Worm (Caenorhabditis elegans) whole organism, L4 larva: Measurements from ENCODE around the gene eat-3.
A peak's percentile ranks its signal among the peaks of the same experiment; 100 is the strongest.

ENCODE experiments used
- F10B5.3 ChIP-seq: sonication (generic microtip); optimal IDR thresholded peaks from 2 replicates; lab custom pipeline; 2016; ENCODE audit warnings: mild to moderate bottlenecking, missing genetic modification characterization, missing compliant biosample characterization
- F49E8.2 ChIP-seq: sonication (generic microtip); optimal IDR thresholded peaks from 2 replicates; lab custom pipeline; 2016; ENCODE audit warnings: missing compliant biosample characterization, mild to moderate bottlenecking, missing genetic modification characterization, borderline replicate concordance
- ZK546.5 ChIP-seq, 2 experiments: sonication (generic microtip); optimal IDR thresholded peaks; 2 replicates each; lab custom pipeline; 2017; ENCODE audit warnings: missing biosample characterization in 2 of 2, missing genetic modification characterization in 2 of 2
- ama-1 ChIP-seq: fragments of 150-350 bp; optimal IDR thresholded peaks from 2 replicates; lab custom pipeline; 2014; ENCODE audit warnings: inconsistent platforms, mixed read lengths
- arid-1 ChIP-seq: fragments of 200-800 bp; sonication (Bioruptor generic); conservative IDR thresholded peaks from 2 replicates; pipeline ENCODE4 v1.3.6; 2022; ENCODE audit warnings: missing genetic modification reagents, missing genetic modification characterization, missing compliant biosample characterization
- ceh-20 ChIP-seq: fragments of 200-800 bp; sonication (Bioruptor generic); IDR thresholded peaks from 2 replicates; pipeline ENCODE4 v1.3.6; 2022; ENCODE audit warnings: missing genetic modification reagents, missing genetic modification characterization, missing compliant biosample characterization
- ceh-62 ChIP-seq: sonication (generic microtip); optimal IDR thresholded peaks from 2 replicates; lab custom pipeline; 2017; ENCODE audit warnings: missing biosample characterization, missing genetic modification characterization
- ctbp-1 ChIP-seq: fragments of 200-800 bp; sonication (Bioruptor generic); IDR thresholded peaks from 2 replicates; pipeline ENCODE4 v1.3.6; 2022; ENCODE audit warnings: missing genetic modification reagents, missing genetic modification characterization, missing compliant biosample characterization
- daf-16 ChIP-seq, 3 experiments: sonication (generic microtip); optimal IDR thresholded peaks; 2 replicates each; lab custom pipeline; 2016 to 2017; ENCODE audit warnings: missing genetic modification characterization in 3 of 3, missing genetic modification reagents in 3 of 3, mild to moderate bottlenecking in 2 of 3, missing compliant biosample characterization in 2 of 3, missing biosample characterization in 1 of 3, moderate library complexity in 1 of 3
- daf-19 ChIP-seq: fragments of 200-800 bp; sonication (Bioruptor generic); conservative IDR thresholded peaks from 2 replicates; pipeline ENCODE4 v1.3.6; 2022; ENCODE audit warnings: missing genetic modification characterization, missing compliant biosample characterization
- dmd-6 ChIP-seq: fragments of 200-800 bp; sonication (Bioruptor generic); IDR thresholded peaks from 2 replicates; pipeline ENCODE4 v1.3.6; 2022; ENCODE audit warnings: missing genetic modification reagents, missing genetic modification characterization, missing compliant biosample characterization
- dpl-1 ChIP-seq: fragments of 150-350 bp; optimal IDR thresholded peaks from 2 replicates; lab custom pipeline; 2014; ENCODE audit warnings: missing biosample characterization, missing genetic modification reagents, missing genetic modification characterization
- duxl-1 ChIP-seq: sonication (generic microtip); optimal IDR thresholded peaks from 2 replicates; lab custom pipeline; 2016; ENCODE audit warnings: mild to moderate bottlenecking, missing genetic modification characterization, moderate library complexity, missing compliant biosample characterization; ENCODE audit not compliant: poor library complexity
- egl-43 ChIP-seq: fragments of 200-800 bp; sonication (Bioruptor generic); IDR thresholded peaks from 2 replicates; pipeline ENCODE4 v1.3.6; 2022; ENCODE audit warnings: missing genetic modification reagents, missing genetic modification characterization, missing compliant biosample characterization
- gei-8 ChIP-seq: fragments of 200-800 bp; sonication (Bioruptor generic); optimal IDR thresholded peaks from 2 replicates; lab custom pipeline; 2018; ENCODE audit warnings: mild to moderate bottlenecking, missing genetic modification characterization, missing compliant biosample characterization
- hif-1 ChIP-seq, 2 experiments: sonication (generic microtip); optimal IDR thresholded peaks; 2 replicates each; lab custom pipeline; 2016 to 2017; ENCODE audit warnings: missing compliant biosample characterization in 2 of 2, missing genetic modification characterization in 2 of 2, missing genetic modification reagents in 2 of 2, missing genotype in 2 of 2, mild to moderate bottlenecking in 1 of 2
- hlh-11 ChIP-seq: fragments of 200-800 bp; sonication (Bioruptor generic); optimal IDR thresholded peaks from 2 replicates; lab custom pipeline; 2018; ENCODE audit warnings: mild to moderate bottlenecking, missing genetic modification characterization, missing compliant biosample characterization
- hlh-30 ChIP-seq: sonication (generic microtip); optimal IDR thresholded peaks from 2 replicates; lab custom pipeline; 2017; ENCODE audit warnings: antibody characterized with exemption, mild to moderate bottlenecking, missing genetic modification characterization, missing compliant biosample characterization; ENCODE audit not compliant: insufficient read depth
- jun-1 ChIP-seq: fragments of 150-350 bp; optimal IDR thresholded peaks from 2 replicates; lab custom pipeline; 2014; ENCODE audit warnings: missing biosample characterization, missing genetic modification reagents, missing genetic modification characterization
- lin-1 ChIP-seq: fragments of 200-800 bp; sonication (Bioruptor generic); IDR thresholded peaks from 2 replicates; pipeline ENCODE4 v1.3.6; 2022; ENCODE audit warnings: missing genetic modification reagents, missing genetic modification characterization, missing compliant biosample characterization
- lin-38 ChIP-seq: fragments of 200-800 bp; sonication (Bioruptor generic); IDR thresholded peaks from 2 replicates; pipeline ENCODE4 v1.3.6; 2022; ENCODE audit warnings: missing genetic modification reagents, missing genetic modification characterization, missing compliant biosample characterization
- lin-39 ChIP-seq: fragments of 150-350 bp; optimal IDR thresholded peaks from 2 replicates; lab custom pipeline; 2014; ENCODE audit warnings: missing biosample characterization, missing genetic modification reagents, missing genetic modification characterization
- lir-3 ChIP-seq: sonication (generic microtip); optimal IDR thresholded peaks from 2 replicates; lab custom pipeline; 2016; ENCODE audit warnings: mild to moderate bottlenecking, missing genetic modification characterization, missing compliant biosample characterization
- nhr-237 ChIP-seq: sonication (generic microtip); optimal IDR thresholded peaks from 2 replicates; lab custom pipeline; 2017; ENCODE audit warnings: missing biosample characterization, missing genetic modification characterization
- nhr-25 ChIP-seq: sonication (generic microtip); optimal IDR thresholded peaks from 2 replicates; lab custom pipeline; 2017; ENCODE audit warnings: missing genetic modification characterization, mild to moderate bottlenecking, missing compliant biosample characterization, antibody characterized with exemption, moderate library complexity, borderline replicate concordance; ENCODE audit not compliant: insufficient read depth
- nhr-28 ChIP-seq: fragments of 150-350 bp; optimal IDR thresholded peaks from 2 replicates; lab custom pipeline; 2014; ENCODE audit warnings: missing biosample characterization, missing genetic modification characterization
- nhr-42 ChIP-seq: fragments of 200-800 bp; sonication (Bioruptor generic); IDR thresholded peaks from 2 replicates; pipeline ENCODE4 v1.3.6; 2022; ENCODE audit warnings: missing genetic modification characterization, missing compliant biosample characterization
- nhr-77 ChIP-seq: fragments of 150-350 bp; optimal IDR thresholded peaks from 2 replicates; lab custom pipeline; 2014; ENCODE audit warnings: missing biosample characterization, missing genetic modification characterization
- pha-4 ChIP-seq, 2 experiments: fragments of 150-350 bp in 1 of 2; fragments of 200-800 bp in 1 of 2; sonication (Bioruptor generic) in 1 of 2; IDR thresholded peaks in 1 of 2; optimal IDR thresholded peaks in 1 of 2; 2 replicates each; pipeline versions ENCODE4 v1.3.6 to Lab custom; 2014 to 2022; ENCODE audit warnings: missing genetic modification characterization in 2 of 2, missing genetic modification reagents in 2 of 2, missing biosample characterization in 1 of 2, missing compliant biosample characterization in 1 of 2
- php-3 ChIP-seq: fragments of 200-800 bp; sonication (Bioruptor generic); IDR thresholded peaks from 2 replicates; pipeline ENCODE4 v1.3.6; 2022; ENCODE audit warnings: missing genetic modification reagents, missing genetic modification characterization, missing compliant biosample characterization
- rbr-2 ChIP-seq: sonication (generic microtip); optimal IDR thresholded peaks from 2 replicates; lab custom pipeline; 2016; ENCODE audit warnings: missing genotype, missing genetic modification characterization, missing compliant biosample characterization
- set-16 ChIP-seq: fragments of 200-800 bp; sonication (Bioruptor generic); IDR thresholded peaks from 2 replicates; pipeline ENCODE4 v1.3.6; 2022; ENCODE audit warnings: missing genetic modification reagents, missing genetic modification characterization, missing compliant biosample characterization
- tag-97 ChIP-seq: fragments of 200-800 bp; sonication (Bioruptor generic); IDR thresholded peaks from 2 replicates; pipeline ENCODE4 v1.3.6; 2022; ENCODE audit warnings: missing genetic modification characterization, missing compliant biosample characterization
- tra-1 ChIP-seq: fragments of 200-800 bp; sonication (Bioruptor generic); IDR thresholded peaks from 2 replicates; pipeline ENCODE4 v1.3.6; 2022; ENCODE audit warnings: missing genetic modification reagents, missing genetic modification characterization, missing compliant biosample characterization
- vab-7 ChIP-seq: fragments of 200-800 bp; sonication (Bioruptor generic); IDR thresholded peaks from 2 replicates; pipeline ENCODE4 v1.3.6; 2022; ENCODE audit warnings: missing genetic modification reagents, missing genetic modification characterization, missing compliant biosample characterization
- zfp-2 ChIP-seq: sonication (generic microtip); optimal IDR thresholded peaks from 2 replicates; lab custom pipeline; 2016; ENCODE audit warnings: mild to moderate bottlenecking, missing genetic modification characterization, missing compliant biosample characterization
- zip-11 ChIP-seq: fragments of 200-800 bp; sonication (Bioruptor generic); IDR thresholded peaks from 2 replicates; pipeline ENCODE4 v1.3.6; 2022; ENCODE audit warnings: missing genetic modification characterization, missing compliant biosample characterization
- zip-2 ChIP-seq: fragments of 150-350 bp; optimal IDR thresholded peaks from 2 replicates; lab custom pipeline; 2014; ENCODE audit warnings: missing biosample characterization, missing genetic modification characterization
- ztf-11 ChIP-seq: fragments of 150-350 bp; optimal IDR thresholded peaks from 2 replicates; lab custom pipeline; 2014; ENCODE audit warnings: missing biosample characterization, missing genetic modification characterization
- ztf-7 ChIP-seq: fragments of 150-350 bp; optimal IDR thresholded peaks from 2 replicates; lab custom pipeline; 2014; ENCODE audit warnings: missing biosample characterization, missing genetic modification characterization

The eat-3 gene

ce11 chrII:9283668-9284357 lies 40.9 kb upstream of the eat-3 start (continued):
- no peak for TF ChIP-seq F10B5.3 (tag; lab: Kevin White, UChicago)
- no peak for TF ChIP-seq zip-11 (GFP tag; lab: Robert Waterston, UW)
- TF ChIP-seq egl-43 (GFP tag; lab: Robert Waterston, UW), result no peak
- no peak for TF ChIP-seq F49E8.2 (tag; lab: Kevin White, UChicago)
- TF ChIP-seq ztf-11 (tag; lab: Kevin White, UChicago), result no peak
- TF ChIP-seq ceh-62 (tag; lab: Kevin White, UChicago), result no peak
- no peak for TF ChIP-seq lin-39 (tag; lab: Kevin White, UChicago)
- peak; percentile 20 to 94 for TF ChIP-seq daf-16 (GFP tag; optimal IDR thresholded peaks at IDR 0.05; lab: Kevin White, UChicago)
- peak; percentile 95 for TF ChIP-seq daf-16 (tag; optimal IDR thresholded peaks at IDR 0.05; lab: Kevin White, UChicago)
- TF ChIP-seq pha-4 (GFP tag; IDR thresholded peaks at IDR 0.05; lab: Robert Waterston, UW), result peak; percentile 59; the same call in 1 of the 2 replicates
- TF ChIP-seq pha-4 (tag; optimal IDR thresholded peaks at IDR 0.05; lab: Kevin White, UChicago), result no peak
- TF ChIP-seq lir-3 (tag; lab: Kevin White, UChicago), result no peak
- TF ChIP-seq rbr-2 (tag; lab: Kevin White, UChicago), result no peak
- TF ChIP-seq nhr-237 (tag; lab: Kevin White, UChicago), result no peak
- no peak for TF ChIP-seq jun-1
- TF ChIP-seq hif-1 (tag; optimal IDR thresholded peaks at IDR 0.05; lab: Kevin White, UChicago), result peak; percentile 64 to 89
- TF ChIP-seq ZK546.5 (tag; optimal IDR thresholded peaks at IDR 0.05; lab: Kevin White, UChicago), result no peak
- peak; percentile 89 for TF ChIP-seq php-3
- 0 out of 2 replicates have a peak, but pooled peaks have one; percentile 12 for TF ChIP-seq lin-38 (GFP tag; lab: Robert Waterston, UW)
- TF ChIP-seq dpl-1 (GFP tag; lab: Kevin White, UChicago), result peak; percentile 16
- no peak for TF ChIP-seq duxl-1 (tag; lab: Kevin White, UChicago)
- peak; percentile 14 for TF ChIP-seq ztf-7
- peak; percentile 50; the same call in 1 of the 2 replicates for TF ChIP-seq tra-1 (GFP tag; lab: Robert Waterston, UW)
- peak; percentile 97 for TF ChIP-seq dmd-6 (GFP tag; lab: Robert Waterston, UW)
- TF ChIP-seq hlh-30, result peak; percentile 96
- TF ChIP-seq ceh-20 (GFP tag; lab: Robert Waterston, UW), result peak; percentile 18; the same call in 1 of the 2 replicates
- TF ChIP-seq gei-8, result no peak
- TF ChIP-seq nhr-28 (tag; lab: Kevin White, UChicago), result peak; percentile 94
- TF ChIP-seq lin-1, result peak; percentile 71
- TF ChIP-seq nhr-77 (tag; lab: Kevin White, UChicago), result peak; percentile 95
- TF ChIP-seq vab-7, result no peak
- no peak for TF ChIP-seq nhr-42 (GFP tag; lab: Robert Waterston, UW)
- peak; percentile 65 for TF ChIP-seq zip-2 (tag; lab: Kevin White, UChicago)
- no peak for TF ChIP-seq daf-19
- TF ChIP-seq tag-97 (GFP tag; lab: Robert Waterston, UW), result no peak
- TF ChIP-seq arid-1 (GFP tag; lab: Robert Waterston, UW), result no peak
- peak; percentile 97 for TF ChIP-seq hlh-11 (tag; lab: Kevin White, UChicago)
- TF ChIP-seq set-16 (GFP tag; lab: Robert Waterston, UW), result no peak
- no peak for TF ChIP-seq ctbp-1 (GFP tag; lab: Robert Waterston, UW)
- TF ChIP-seq zfp-2, result no peak
- TF ChIP-seq nhr-25 (tag; lab: Kevin White, UChicago), result no peak
- TF ChIP-seq ama-1, result no peak
